Fruit fly (Drosophila melanogaster): ENCODE measurements around the gene mRpL38.

Gene mRpL38

DNA sequence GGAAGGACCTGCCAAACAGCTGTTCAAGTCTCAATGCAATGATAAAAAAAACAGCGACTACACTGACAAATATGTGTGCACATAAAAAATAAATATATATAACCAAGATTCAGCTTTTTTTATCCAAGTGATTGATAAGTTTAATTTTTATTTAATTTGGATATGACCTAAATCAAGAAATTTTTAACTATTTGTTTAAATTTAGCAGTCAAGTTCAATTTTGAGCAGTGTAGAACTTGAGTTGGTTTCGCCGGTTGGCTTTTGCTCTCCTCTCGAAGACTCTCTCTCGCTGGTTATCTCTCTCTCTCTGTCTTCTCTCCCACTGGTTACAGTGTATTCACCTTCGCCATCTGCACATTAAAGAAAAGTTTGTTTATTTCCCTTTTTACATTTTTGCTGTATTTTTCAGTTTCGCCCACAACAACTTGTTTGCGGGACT lies 8.0 kb upstream of the mRpL38 start (continued):
- TF ChIP-seq CG42726 (GFP tag; IDR thresholded peaks at IDR 0.05; ENCODE audit: partially characterized antibody) (no peak), bab2 (GFP tag; optimal IDR thresholded peaks at IDR 0.05) (peak; percentile 63), CG9727 (GFP tag; optimal IDR thresholded peaks at IDR 0.05) (peak; percentile 91), Xbp1 (GFP tag; optimal IDR thresholded peaks at IDR 0.05) (peak; percentile 88), tna (GFP tag; IDR thresholded peaks at IDR 0.05; ENCODE audit: partially characterized antibody) (no peak), twi (tag; optimal IDR thresholded peaks at IDR 0.05) (peak; percentile 74), CG5180 (GFP tag; optimal IDR thresholded peaks at IDR 0.05) (peak; percentile 53), dm (GFP tag; optimal IDR thresholded peaks at IDR 0.05) (no peak), Stat92E (GFP tag; optimal IDR thresholded peaks at IDR 0.05) (peak in 1 of 3 experiments; percentile 8), CHES-1-like (GFP tag; optimal IDR thresholded peaks at IDR 0.05) (peak; percentile 42), Aef1 (GFP tag; IDR thresholded peaks at IDR 0.05) (peak; percentile 84), ash1 (GFP tag; optimal IDR thresholded peaks at IDR 0.05) (no peak), CG10462 (GFP tag; optimal IDR thresholded peaks at IDR 0.05) (peak; percentile 80), klu (GFP tag; IDR thresholded peaks at IDR 0.05) (peak; percentile 66; the same call in 1 of the 2 replicates), Taf1 (GFP tag; IDR thresholded peaks at IDR 0.05) (peak; percentile 74), CG3407 (GFP tag; optimal IDR thresholded peaks at IDR 0.05) (peak; percentile 80), corto (GFP tag; optimal IDR thresholded peaks at IDR 0.05) (peak; percentile 77), run (tag; optimal IDR thresholded peaks at IDR 0.05) (peak; percentile 82), sc (optimal IDR thresholded peaks at IDR 0.05) (no peak), sc (GFP tag; optimal IDR thresholded peaks at IDR 0.05) (peak; percentile 67), ewg (GFP tag; optimal IDR thresholded peaks at IDR 0.05) (peak; percentile 67), NFAT (GFP tag; IDR thresholded peaks at IDR 0.05) (peak; percentile 55; the same call in 1 of the 2 replicates), CG14050 (GFP tag; IDR thresholded peaks at IDR 0.05) (peak; percentile 79), schlank (tag; optimal IDR thresholded peaks at IDR 0.05) (peak; percentile 66), Ravus (GFP tag; IDR thresholded peaks at IDR 0.05) (peak; percentile 64), bowl (GFP tag; IDR thresholded peaks at IDR 0.05) (peak; percentile 61; the same call in 1 of the 2 replicates), CG8388 (GFP tag; optimal IDR thresholded peaks at IDR 0.05) (peak; percentile 89), stwl (tag; optimal IDR thresholded peaks at IDR 0.05) (peak; percentile 6), CG2129 (GFP tag; IDR thresholded peaks at IDR 0.05; ENCODE audit: partially characterized antibody) (no peak), jing (GFP tag; optimal IDR thresholded peaks at IDR 0.05) (peak; percentile 57), Med (GFP tag) (peak; percentile 94), CG14710 (tag; optimal IDR thresholded peaks at IDR 0.05) (peak; percentile 87), CkIIα-i1 (GFP tag; IDR thresholded peaks at IDR 0.05) (no peak), Kr (GFP tag; optimal IDR thresholded peaks at IDR 0.05) (no peak), CG11247 (GFP tag; IDR thresholded peaks at IDR 0.05) (peak; percentile 79), CG9609 (GFP tag; optimal IDR thresholded peaks at IDR 0.05) (peak; percentile 70), trh (GFP tag; optimal IDR thresholded peaks at IDR 0.05) (peak; percentile 85), Lpt (GFP tag; optimal IDR thresholded peaks at IDR 0.05) (no peak), TFAM (GFP tag; optimal IDR thresholded peaks at IDR 0.05) (no peak), Atf-2 (GFP tag; optimal IDR thresholded peaks at IDR 0.05) (peak; percentile 52), bcd (GFP tag; optimal IDR thresholded peaks at IDR 0.05) (peak; percentile 87), CG13424 (tag; optimal IDR thresholded peaks at IDR 0.05) (peak; percentile 88), abd-A (tag; optimal IDR thresholded peaks at IDR 0.05) (no peak), CG11695 (GFP tag; IDR thresholded peaks at IDR 0.05) (peak; percentile 90), CG11504 (tag; optimal IDR thresholded peaks at IDR 0.05) (peak; percentile 93), CG6683 (GFP tag; optimal IDR thresholded peaks at IDR 0.05) (peak; percentile 79), prd (optimal IDR thresholded peaks at IDR 0.05) (no peak), prd (GFP tag; IDR thresholded peaks at IDR 0.05) (peak; percentile 93), CG6854 (GFP tag; optimal IDR thresholded peaks at IDR 0.05) (peak; percentile 80), sr (GFP tag; IDR thresholded peaks at IDR 0.05) (no peak), Drgx (GFP tag; IDR thresholded peaks at IDR 0.05) (peak; percentile 97)

Measured in whole organism, embryonic.